Worm (Caenorhabditis elegans) whole organism, L3 larva: ENCODE data around the gene F38A1.8.

Experiments used
- R02D3.7 ChIP-seq: fragments of 150-350 bp; optimal IDR thresholded peaks from 2 replicates; lab custom pipeline; 2014; ENCODE audit warnings: missing biosample characterization, missing genetic modification characterization
- aly-2 ChIP-seq: fragments of 150-350 bp; optimal IDR thresholded peaks from 2 replicates; lab custom pipeline; 2014; ENCODE audit warnings: missing biosample characterization, missing genetic modification characterization
- ceh-28 ChIP-seq: fragments of 150-350 bp; optimal IDR thresholded peaks from 2 replicates; lab custom pipeline; 2014; ENCODE audit warnings: missing biosample characterization, missing genetic modification reagents, missing genetic modification characterization
- ceh-82 ChIP-seq: fragments of 150-350 bp; optimal IDR thresholded peaks from 2 replicates; lab custom pipeline; 2014; ENCODE audit warnings: missing biosample characterization, missing genetic modification characterization
- ceh-9 ChIP-seq: sonication (generic microtip); optimal IDR thresholded peaks from 2 replicates; lab custom pipeline; 2018; ENCODE audit warnings: missing biosample characterization, missing genetic modification characterization
- daf-12 ChIP-seq: fragments of 150-350 bp; optimal IDR thresholded peaks from 2 replicates; lab custom pipeline; 2014; ENCODE audit warnings: missing biosample characterization, missing genetic modification reagents, missing genetic modification characterization
- egl-5 ChIP-seq: fragments of 150-350 bp; optimal IDR thresholded peaks from 2 replicates; lab custom pipeline; 2017; ENCODE audit warnings: missing biosample characterization, missing genetic modification reagents, missing genetic modification characterization, inconsistent platforms
- elt-1 ChIP-seq: fragments of 150-350 bp; optimal IDR thresholded peaks from 2 replicates; lab custom pipeline; 2014; ENCODE audit warnings: missing biosample characterization, missing genetic modification characterization
- elt-3 ChIP-seq, 3 experiments: fragments of 150-350 bp in 1 of 3; sonication (generic microtip) in 2 of 3; optimal IDR thresholded peaks; 2 replicates in 2 of 3; 4 replicates in 1 of 3; lab custom pipeline; 2014 to 2017; ENCODE audit warnings: missing biosample characterization in 3 of 3, missing genetic modification characterization in 3 of 3
- eor-1 ChIP-seq, 2 experiments: fragments of 150-350 bp; optimal IDR thresholded peaks; 2 replicates each; lab custom pipeline; 2014 to 2018; ENCODE audit warnings: missing biosample characterization in 2 of 2, missing genetic modification characterization in 2 of 2
- fkh-10 ChIP-seq: sonication (generic microtip); optimal IDR thresholded peaks from 2 replicates; lab custom pipeline; 2017; ENCODE audit warnings: missing biosample characterization, missing genetic modification reagents, missing genetic modification characterization
- fkh-2 ChIP-seq: fragments of 150-350 bp; optimal IDR thresholded peaks from 2 replicates; lab custom pipeline; 2014; ENCODE audit warnings: missing biosample characterization, missing genetic modification reagents, missing genetic modification characterization
- jun-1 ChIP-seq: fragments of 150-350 bp; optimal IDR thresholded peaks from 2 replicates; lab custom pipeline; 2014; ENCODE audit warnings: missing biosample characterization, missing genetic modification reagents, missing genetic modification characterization
- lin-39 ChIP-seq: fragments of 150-350 bp; optimal IDR thresholded peaks from 2 replicates; lab custom pipeline; 2018; ENCODE audit warnings: missing biosample characterization, missing genetic modification reagents, missing genetic modification characterization
- lsy-12 ChIP-seq: sonication (generic microtip); optimal IDR thresholded peaks from 2 replicates; lab custom pipeline; 2016; ENCODE audit warnings: mild to moderate bottlenecking, missing genetic modification characterization, missing compliant biosample characterization
- mdl-1 ChIP-seq: fragments of 150-350 bp; optimal IDR thresholded peaks from 2 replicates; lab custom pipeline; 2014; ENCODE audit warnings: missing biosample characterization, missing genetic modification characterization
- mml-1 ChIP-seq: fragments of 150-350 bp; sonication (generic microtip); optimal IDR thresholded peaks from 3 replicates; lab custom pipeline; 2014; ENCODE audit warnings: missing biosample characterization, missing genetic modification characterization
- nfya-1 ChIP-seq: sonication (generic microtip); optimal IDR thresholded peaks from 2 replicates; lab custom pipeline; 2017; ENCODE audit warnings: missing genetic modification characterization, mild to moderate bottlenecking, missing compliant biosample characterization, antibody characterized with exemption, moderate library complexity; ENCODE audit not compliant: insufficient read depth
- nhr-11 ChIP-seq: fragments of 150-350 bp; optimal IDR thresholded peaks from 2 replicates; lab custom pipeline; 2014; ENCODE audit warnings: missing biosample characterization, missing genetic modification characterization
- nhr-12 ChIP-seq: fragments of 150-350 bp; optimal IDR thresholded peaks from 2 replicates; lab custom pipeline; 2014; ENCODE audit warnings: missing biosample characterization, missing genetic modification characterization
- nhr-23 ChIP-seq: fragments of 150-350 bp; optimal IDR thresholded peaks from 2 replicates; lab custom pipeline; 2014; ENCODE audit warnings: missing biosample characterization, missing genetic modification reagents, missing genetic modification characterization
- nhr-237 ChIP-seq: fragments of 150-350 bp; optimal IDR thresholded peaks from 2 replicates; lab custom pipeline; 2014; ENCODE audit warnings: missing biosample characterization, missing genetic modification characterization
- nhr-25 ChIP-seq: sonication (generic microtip); optimal IDR thresholded peaks from 2 replicates; lab custom pipeline; 2017; ENCODE audit warnings: missing biosample characterization, missing genetic modification characterization
- nhr-28 ChIP-seq: fragments of 150-350 bp; optimal IDR thresholded peaks from 2 replicates; lab custom pipeline; 2014; ENCODE audit warnings: missing biosample characterization, missing genetic modification characterization
- nhr-43 ChIP-seq: sonication (generic microtip); optimal IDR thresholded peaks from 2 replicates; lab custom pipeline; 2016; ENCODE audit warnings: mild to moderate bottlenecking, missing genetic modification characterization, missing compliant biosample characterization; ENCODE audit not compliant: poor library complexity, severe bottlenecking
- nhr-67 ChIP-seq: fragments of 150-350 bp; optimal IDR thresholded peaks from 2 replicates; lab custom pipeline; 2014; ENCODE audit warnings: missing biosample characterization, missing genetic modification characterization
- nhr-76 ChIP-seq: fragments of 150-350 bp; sonication (generic microtip); optimal IDR thresholded peaks from 5 replicates; lab custom pipeline; 2014; ENCODE audit warnings: missing biosample characterization, missing genetic modification characterization
- nhr-77 ChIP-seq: fragments of 150-350 bp; optimal IDR thresholded peaks from 2 replicates; lab custom pipeline; 2014; ENCODE audit warnings: missing biosample characterization, missing genetic modification characterization
- pha-4 ChIP-seq: fragments of 150-350 bp; optimal IDR thresholded peaks from 2 replicates; lab custom pipeline; 2014; ENCODE audit warnings: missing biosample characterization, missing genetic modification reagents, missing genetic modification characterization
- sea-2 ChIP-seq: fragments of 150-350 bp; sonication (generic microtip); optimal IDR thresholded peaks from 4 replicates; lab custom pipeline; 2014; ENCODE audit warnings: missing biosample characterization, missing genetic modification reagents, missing genetic modification characterization
- skn-1 ChIP-seq: fragments of 150-350 bp; optimal IDR thresholded peaks from 2 replicates; lab custom pipeline; 2014; ENCODE audit warnings: missing biosample characterization, missing genetic modification characterization
- snpc-4 ChIP-seq: fragments of 150-350 bp; optimal IDR thresholded peaks from 2 replicates; lab custom pipeline; 2014; ENCODE audit warnings: missing biosample characterization, missing genetic modification characterization
- unc-39 ChIP-seq: sonication (generic microtip); optimal IDR thresholded peaks from 4 replicates; lab custom pipeline; 2017; ENCODE audit warnings: missing biosample characterization, missing genetic modification characterization
- unc-62 ChIP-seq: fragments of 150-350 bp; sonication (generic microtip); optimal IDR thresholded peaks from 4 replicates; lab custom pipeline; 2014; ENCODE audit warnings: missing biosample characterization, missing genetic modification reagents, missing genetic modification characterization
- ztf-11 ChIP-seq: fragments of 150-350 bp; optimal IDR thresholded peaks from 2 replicates; lab custom pipeline; 2014; ENCODE audit warnings: missing biosample characterization, missing genetic modification characterization
- ztf-4 ChIP-seq: fragments of 150-350 bp; optimal IDR thresholded peaks from 2 replicates; lab custom pipeline; 2014; ENCODE audit warnings: missing biosample characterization, missing genetic modification characterization

Gene F38A1.8

DNA sequence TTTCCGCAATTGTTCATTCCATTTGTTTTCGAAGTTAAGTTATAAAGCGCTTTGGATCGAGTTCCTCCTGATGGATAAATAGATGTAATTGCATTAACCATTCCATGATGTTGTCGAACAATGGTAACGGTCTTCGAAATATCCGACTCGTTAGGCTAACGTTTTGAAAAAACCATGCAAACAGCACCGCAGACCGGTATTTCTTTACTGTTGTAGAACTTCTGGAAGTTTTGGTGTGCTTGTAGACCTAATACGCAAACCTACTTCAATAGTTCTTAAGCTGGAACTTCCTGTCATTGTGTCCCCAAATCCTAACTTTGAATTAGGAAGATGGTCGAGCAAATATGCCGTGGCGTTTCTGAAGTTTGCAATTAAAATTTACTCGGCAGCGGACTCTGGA lies 5.6 kb upstream of the F38A1.8 start, which contains the start of gene F38A1.9:
F38A1.9 (minus strand) TSS at position 101 of the 400 bp plus-strand sequence.
- TF ChIP-seq nhr-25 (tag; lab: Kevin White, UChicago) (no peak), ceh-82 (tag; lab: Kevin White, UChicago) (no peak), nhr-11 (tag; lab: Kevin White, UChicago) (no peak), nfya-1 (no peak), nhr-76 (tag; lab: Kevin White, UChicago) (no peak), egl-5 (no peak), nhr-67 (tag; lab: Kevin White, UChicago) (no peak), nhr-43 (tag; lab: Kevin White, UChicago) (no peak), nhr-237 (no peak), nhr-23 (no peak), sea-2 (no peak), mdl-1 (tag; lab: Kevin White, UChicago) (no peak)

DNA sequence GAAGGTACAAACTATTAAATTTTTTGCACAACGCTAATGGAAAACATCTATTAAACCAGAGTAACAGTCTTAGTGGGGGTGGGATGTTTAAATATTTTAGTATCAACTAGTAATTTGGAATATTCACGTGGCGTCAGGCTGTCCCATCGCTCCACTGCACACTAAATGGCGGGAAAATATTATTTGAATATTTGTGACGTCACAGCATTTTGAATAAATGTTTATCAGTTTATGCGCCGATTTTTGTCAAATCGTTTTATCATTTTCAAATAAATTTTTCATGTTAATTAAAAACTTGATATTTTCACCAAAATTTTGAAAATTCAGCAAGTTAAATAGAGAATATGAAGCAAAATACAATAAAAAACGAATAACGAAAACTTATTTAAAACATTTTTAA lies 3.6 kb upstream of the F38A1.8 start, which contains the start of gene F38A1.15:
F38A1.15 (minus strand) TSS at position 101 of the 400 bp plus-strand sequence.
- TF ChIP-seq pha-4 (tag; lab: Kevin White, UChicago) (no peak), unc-62 (GFP tag; lab: Kevin White, UChicago) (no peak), nhr-23 (no peak), nhr-28 (tag; lab: Kevin White, UChicago) (no peak), ztf-4 (no peak), unc-39 (tag; lab: Kevin White, UChicago) (no peak), ceh-9 (tag; lab: Kevin White, UChicago) (no peak), skn-1 (no peak), lsy-12 (tag; lab: Kevin White, UChicago) (no peak), snpc-4 (tag; lab: Kevin White, UChicago) (no peak), fkh-2 (no peak), eor-1 (tag; optimal IDR thresholded peaks at IDR 0.05; lab: Kevin White, UChicago) (no peak), nhr-67 (tag; lab: Kevin White, UChicago) (no peak), nfya-1 (no peak), elt-3 (tag; optimal IDR thresholded peaks at IDR 0.05; lab: Kevin White, UChicago) (no peak), ceh-28 (tag; lab: Kevin White, UChicago) (no peak), elt-1 (tag; lab: Kevin White, UChicago) (no peak), nhr-12 (tag; lab: Kevin White, UChicago) (no peak), lin-39 (tag; lab: Kevin White, UChicago) (no peak), nhr-237 (no peak)

DNA sequence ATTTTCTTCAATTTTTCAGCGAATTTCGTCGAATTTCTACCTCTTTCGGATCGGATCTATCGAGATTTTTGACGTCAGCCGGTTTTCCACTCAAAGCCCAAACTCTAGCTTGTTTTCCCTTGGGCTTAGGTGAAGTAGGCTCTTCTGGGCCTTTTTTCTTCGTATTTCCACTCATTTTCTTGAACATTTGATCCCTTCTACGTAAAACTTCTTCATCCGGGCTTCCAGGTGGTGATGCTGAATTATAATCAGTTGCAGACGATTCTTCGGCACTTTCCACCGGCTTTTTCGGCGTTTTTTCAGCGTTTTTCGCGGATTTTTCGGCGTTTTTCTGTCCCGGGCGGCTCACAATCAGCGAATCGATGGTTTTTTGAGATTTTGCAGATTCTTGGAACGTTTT lies 1.5 kb downstream of the F38A1.8 start:
- TF ChIP-seq nhr-77 (tag; lab: Kevin White, UChicago) (no peak), nhr-12 (tag; lab: Kevin White, UChicago) (no peak), nhr-237 (no peak), ztf-11 (tag; lab: Kevin White, UChicago) (no peak)

DNA sequence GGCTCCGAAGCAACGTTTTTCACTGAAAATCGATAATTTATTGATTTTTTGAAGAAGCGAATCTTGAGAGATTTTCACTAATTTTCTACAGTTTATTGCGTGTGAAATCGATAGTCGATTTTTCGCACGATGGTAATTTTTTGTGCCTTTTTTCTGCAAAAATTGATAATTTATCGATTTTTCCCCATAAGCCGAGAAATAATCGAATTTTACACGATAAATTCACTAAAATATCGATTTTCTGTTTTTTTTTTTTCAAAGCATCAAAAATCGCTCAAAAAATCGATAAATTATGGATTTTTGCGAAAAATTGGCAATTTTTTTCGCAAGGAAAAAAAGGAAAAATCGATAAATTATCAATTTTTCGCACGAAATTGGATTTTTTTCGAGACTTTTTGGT lies 3.9 kb downstream of the F38A1.8 start:
- TF ChIP-seq ceh-28 (tag; lab: Kevin White, UChicago) (peak; percentile 81), mdl-1 (tag; lab: Kevin White, UChicago) (no peak)

DNA sequence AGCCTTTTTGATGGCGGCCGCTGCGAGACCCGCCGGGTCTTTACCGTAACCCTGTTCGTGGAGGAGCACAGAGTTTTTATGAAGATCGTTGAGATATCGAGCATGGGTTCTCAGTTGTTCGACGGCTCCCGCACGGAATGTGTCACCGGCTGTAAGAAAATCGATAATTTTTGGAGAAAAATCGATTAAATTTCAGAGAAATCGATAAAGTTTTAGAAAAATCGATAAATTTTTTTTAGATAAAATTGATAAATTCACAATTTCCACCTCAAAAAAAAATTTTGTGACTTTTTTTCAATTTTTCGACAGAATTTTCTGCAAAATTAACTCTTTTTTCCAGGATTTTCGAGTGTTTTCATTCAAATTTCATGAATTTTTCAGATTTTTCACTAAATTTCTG lies 4.9 kb downstream of the F38A1.8 start:
- TF ChIP-seq ceh-28 (tag; lab: Kevin White, UChicago) (peak; percentile 70), mdl-1 (tag; lab: Kevin White, UChicago) (no peak), aly-2 (tag; lab: Kevin White, UChicago) (no peak), eor-1 (tag; optimal IDR thresholded peaks at IDR 0.05; lab: Kevin White, UChicago) (no peak), mml-1 (no peak)

DNA sequence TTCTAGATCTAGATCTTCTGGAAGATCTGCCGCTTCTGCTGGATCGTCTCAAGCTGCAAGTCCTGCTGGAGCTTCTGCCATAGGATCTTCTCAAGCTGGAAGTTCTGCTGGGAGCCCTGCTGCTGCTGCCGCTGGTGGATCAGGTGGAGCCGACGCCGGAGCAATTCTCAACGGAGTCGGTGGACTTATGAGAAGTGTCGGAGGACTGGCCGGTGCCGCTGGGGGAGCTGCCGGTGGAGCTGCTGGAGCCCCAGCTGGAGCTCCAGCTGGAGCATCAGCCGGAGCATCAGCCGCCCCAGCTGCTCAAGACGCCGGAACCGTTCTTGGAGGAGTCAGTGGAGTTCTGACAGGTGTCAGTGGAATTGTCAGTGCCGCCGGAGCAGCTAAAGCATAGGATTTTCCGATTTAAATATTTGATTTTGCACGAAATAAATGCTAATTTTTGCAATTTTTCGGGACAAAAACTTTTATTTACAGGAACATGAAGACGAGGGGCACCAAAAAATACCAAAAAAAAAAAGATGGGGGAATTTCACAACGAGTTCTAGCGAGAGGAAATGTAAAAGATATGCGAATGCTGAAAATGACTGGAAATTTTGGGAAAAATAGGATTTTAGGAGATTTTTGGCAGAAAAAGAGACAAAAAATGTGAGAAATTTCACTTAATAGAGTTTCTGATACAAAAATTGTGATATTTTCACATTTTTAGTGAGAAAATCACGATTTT lies 7.1 kb downstream of the F38A1.8 start:
- no peak for TF ChIP-seq lsy-12 (tag; lab: Kevin White, UChicago)
- no peak for TF ChIP-seq nfya-1
- TF ChIP-seq elt-3 (tag; optimal IDR thresholded peaks at IDR 0.05; lab: Kevin White, UChicago) = no peak
- TF ChIP-seq R02D3.7 = no peak
- TF ChIP-seq ceh-28 (tag; lab: Kevin White, UChicago) = no peak
- TF ChIP-seq ceh-82 (tag; lab: Kevin White, UChicago) = no peak
- TF ChIP-seq unc-62 (GFP tag; lab: Kevin White, UChicago) = no peak
- TF ChIP-seq lin-39 (tag; lab: Kevin White, UChicago) = no peak
- TF ChIP-seq fkh-10 (GFP tag; lab: Kevin White, UChicago) = no peak
- TF ChIP-seq nhr-43 (tag; lab: Kevin White, UChicago) = no peak
- no peak for TF ChIP-seq eor-1 (tag; optimal IDR thresholded peaks at IDR 0.05; lab: Kevin White, UChicago)
- TF ChIP-seq daf-12 = no peak
- TF ChIP-seq aly-2 (tag; lab: Kevin White, UChicago) = no peak
- no peak for TF ChIP-seq jun-1 (tag; lab: Kevin White, UChicago)
- TF ChIP-seq, all 47 proteins: peak for 0
